Fruit fly (Drosophila melanogaster) whole organism, prepupa: ENCODE measurements around the gene CG44325.
A peak's percentile ranks its signal among the peaks of the same experiment; 100 is the strongest.

Experiments used
- Blimp-1 ChIP-seq: fragments of 200-800 bp; sonication (Bioruptor generic); optimal IDR thresholded peaks from 3 replicates; lab custom pipeline; 2017; ENCODE audit warnings: missing biosample characterization, missing genetic modification characterization, mild to moderate bottlenecking, moderate library complexity, missing genetic modification reagents
- CG10631 ChIP-seq: fragments of 200-800 bp; sonication (Bioruptor generic); optimal IDR thresholded peaks from 2 replicates; lab custom pipeline; 2016; ENCODE audit warnings: missing biosample characterization, missing genetic modification characterization
- CG10669 ChIP-seq: fragments of 200-800 bp; sonication (Bioruptor generic); optimal IDR thresholded peaks from 3 replicates; lab custom pipeline; 2018; ENCODE audit warnings: missing biosample characterization, mild to moderate bottlenecking, missing genetic modification characterization, moderate library complexity
- CG11294 ChIP-seq: fragments of 200-800 bp; sonication (Bioruptor generic); IDR thresholded peaks from 2 replicates; pipeline ENCODE4 v1.3.6; 2022; ENCODE audit warnings: missing biosample characterization, missing genetic modification characterization
- CG11902 ChIP-seq: fragments of 200-800 bp; sonication (Bioruptor generic); optimal IDR thresholded peaks from 3 replicates; lab custom pipeline; 2016; ENCODE audit warnings: missing biosample characterization, missing genetic modification characterization
- CG15336 ChIP-seq: fragments of 200-800 bp; sonication (Bioruptor generic); IDR thresholded peaks from 2 replicates; pipeline ENCODE4 v1.3.6; 2022; ENCODE audit warnings: missing biosample characterization, missing genetic modification characterization
- CG16779 ChIP-seq: fragments of 200-800 bp; sonication (Bioruptor generic); optimal IDR thresholded peaks from 3 replicates; lab custom pipeline; 2017; ENCODE audit warnings: missing biosample characterization, mild to moderate bottlenecking, missing genetic modification characterization
- CG31627 ChIP-seq: fragments of 200-800 bp; sonication (Bioruptor generic); optimal IDR thresholded peaks from 3 replicates; lab custom pipeline; 2016; ENCODE audit warnings: missing biosample characterization, missing genetic modification characterization
- CG34406 ChIP-seq: fragments of 200-800 bp; sonication (Bioruptor generic); optimal IDR thresholded peaks from 3 replicates; lab custom pipeline; 2016; ENCODE audit warnings: missing biosample characterization, missing genetic modification characterization
- CG6163 ChIP-seq: fragments of 200-800 bp; sonication (Bioruptor generic); IDR thresholded peaks from 3 replicates; pipeline ENCODE4 v1.3.6; 2022; ENCODE audit warnings: missing biosample characterization, missing genetic modification characterization
- CG6276 ChIP-seq: fragments of 200-800 bp; sonication (Bioruptor generic); optimal IDR thresholded peaks from 2 replicates; lab custom pipeline; 2017; ENCODE audit warnings: missing biosample characterization, mild to moderate bottlenecking, missing genetic modification characterization
- CG6792 ChIP-seq: fragments of 200-800 bp; sonication (Bioruptor generic); optimal IDR thresholded peaks from 3 replicates; lab custom pipeline; 2016; ENCODE audit warnings: missing biosample characterization, missing genetic modification characterization
- CG6808 ChIP-seq: fragments of 200-800 bp; sonication (Bioruptor generic); optimal IDR thresholded peaks from 3 replicates; lab custom pipeline; 2017; ENCODE audit warnings: missing biosample characterization, missing genetic modification characterization, mild to moderate bottlenecking, moderate library complexity, missing genetic modification reagents
- CG6854 ChIP-seq: fragments of 200-800 bp; sonication (Bioruptor generic); optimal IDR thresholded peaks from 2 replicates; lab custom pipeline; 2017; ENCODE audit warnings: missing biosample characterization, mild to moderate bottlenecking, missing genetic modification characterization
- CG8119 ChIP-seq: fragments of 200-800 bp; sonication (Bioruptor generic); IDR thresholded peaks from 3 replicates; pipeline ENCODE4 v1.3.6; 2022; ENCODE audit warnings: missing biosample characterization, missing genetic modification characterization
- CG8319 ChIP-seq: fragments of 200-800 bp; sonication (Bioruptor generic); optimal IDR thresholded peaks from 3 replicates; lab custom pipeline; 2016; ENCODE audit warnings: missing biosample characterization, missing genetic modification characterization
- CG8632 ChIP-seq: fragments of 200-800 bp; sonication (Bioruptor generic); optimal IDR thresholded peaks from 3 replicates; lab custom pipeline; 2016; ENCODE audit warnings: missing biosample characterization, missing genetic modification characterization
- CG9139 ChIP-seq: fragments of 200-800 bp; sonication (Bioruptor generic); optimal IDR thresholded peaks from 3 replicates; lab custom pipeline; 2017; ENCODE audit warnings: missing biosample characterization, mild to moderate bottlenecking, missing genetic modification characterization
- Eip78C ChIP-seq: fragments of 200-800 bp; sonication (Bioruptor generic); peaks from one replicate; lab custom pipeline; 2016; ENCODE audit warnings: missing biosample characterization, missing genetic modification characterization
- Ets21C ChIP-seq: fragments of 200-800 bp; sonication (Bioruptor generic); optimal IDR thresholded peaks from 3 replicates; lab custom pipeline; 2016; ENCODE audit warnings: missing biosample characterization, missing genetic modification characterization
- Ets96B ChIP-seq: fragments of 200-800 bp; optimal IDR thresholded peaks from 2 replicates; lab custom pipeline; 2019; ENCODE audit warnings: missing biosample characterization, mild to moderate bottlenecking, missing genetic modification characterization, moderate library complexity
- Gug ChIP-seq: fragments of 200-800 bp; sonication (Bioruptor generic); IDR thresholded peaks from 2 replicates; pipeline ENCODE4 v1.3.6; 2022; ENCODE audit warnings: missing biosample characterization, missing genetic modification characterization
- Hr38 ChIP-seq: sonication (Bioruptor generic); optimal IDR thresholded peaks from 2 replicates; lab custom pipeline; 2016; ENCODE audit warnings: missing biosample characterization, missing genetic modification characterization
- Hr39 ChIP-seq: fragments of 200-800 bp; sonication (Bioruptor generic); optimal IDR thresholded peaks from 2 replicates; lab custom pipeline; 2016; ENCODE audit warnings: missing biosample characterization, missing genetic modification characterization
- Hr4 ChIP-seq: fragments of 200-800 bp; sonication (Bioruptor generic); optimal IDR thresholded peaks from 3 replicates; lab custom pipeline; 2016; ENCODE audit warnings: missing biosample characterization, missing genetic modification characterization
- Lpt ChIP-seq: fragments of 200-800 bp; sonication (Bioruptor generic); optimal IDR thresholded peaks from 3 replicates; lab custom pipeline; 2016; ENCODE audit warnings: missing biosample characterization, missing genetic modification characterization
- Met ChIP-seq: fragments of 200-800 bp; sonication (Bioruptor generic); optimal IDR thresholded peaks from 3 replicates; lab custom pipeline; 2016; ENCODE audit warnings: missing biosample characterization, missing genetic modification characterization
- OdsH ChIP-seq: fragments of 200-800 bp; sonication (Bioruptor generic); optimal IDR thresholded peaks from 3 replicates; lab custom pipeline; 2016; ENCODE audit warnings: missing biosample characterization, missing genetic modification characterization
- Smox ChIP-seq: fragments of 200-800 bp; sonication (Bioruptor generic); optimal IDR thresholded peaks from 3 replicates; lab custom pipeline; 2016; ENCODE audit warnings: missing biosample characterization, missing genetic modification characterization
- Sox102F ChIP-seq: fragments of 200-800 bp; sonication (Bioruptor generic); optimal IDR thresholded peaks from 2 replicates; lab custom pipeline; 2016; ENCODE audit warnings: missing biosample characterization, mild to moderate bottlenecking, missing genetic modification characterization
- Sox14 ChIP-seq: fragments of 200-800 bp; sonication (Bioruptor generic); optimal IDR thresholded peaks from 3 replicates; lab custom pipeline; 2016; ENCODE audit warnings: missing biosample characterization, missing genetic modification characterization
- achi ChIP-seq: fragments of 200-800 bp; sonication (Bioruptor generic); optimal IDR thresholded peaks from 3 replicates; lab custom pipeline; 2016; ENCODE audit warnings: missing biosample characterization, missing genetic modification characterization
- acj6 ChIP-seq: fragments of 200-800 bp; sonication (Bioruptor generic); optimal IDR thresholded peaks from 3 replicates; lab custom pipeline; 2016; ENCODE audit warnings: missing biosample characterization, missing genetic modification characterization
- cyc ChIP-seq: fragments of 200-800 bp; sonication (Bioruptor generic); optimal IDR thresholded peaks from 3 replicates; lab custom pipeline; 2016; ENCODE audit warnings: missing biosample characterization, missing genetic modification characterization
- dac ChIP-seq: fragments of 200-800 bp; sonication (Bioruptor generic); optimal IDR thresholded peaks from 2 replicates; lab custom pipeline; 2017; ENCODE audit warnings: missing biosample characterization, mild to moderate bottlenecking, missing genetic modification characterization
- dsx ChIP-seq: fragments of 200-800 bp; optimal IDR thresholded peaks from 3 replicates; lab custom pipeline; 2019; ENCODE audit warnings: missing biosample characterization, mild to moderate bottlenecking, missing genetic modification characterization, moderate library complexity; ENCODE audit not compliant: poor library complexity, severe bottlenecking
- eg ChIP-seq: fragments of 200-800 bp; sonication (Bioruptor generic); IDR thresholded peaks from 3 replicates; pipeline ENCODE4 v1.3.6; 2022; ENCODE audit warnings: missing biosample characterization, missing genetic modification characterization
- esn ChIP-seq: fragments of 200-800 bp; sonication (Bioruptor generic); optimal IDR thresholded peaks from 2 replicates; lab custom pipeline; 2016; ENCODE audit warnings: missing biosample characterization, mild to moderate bottlenecking, missing genetic modification characterization, moderate library complexity
- fd59A ChIP-seq: fragments of 200-800 bp; sonication (Bioruptor generic); optimal IDR thresholded peaks from 2 replicates; lab custom pipeline; 2017; ENCODE audit warnings: missing biosample characterization, mild to moderate bottlenecking, missing genetic modification characterization, missing genetic modification reagents
- fd85E ChIP-seq: fragments of 200-800 bp; sonication (Bioruptor generic); optimal IDR thresholded peaks from 3 replicates; lab custom pipeline; 2016; ENCODE audit warnings: missing biosample characterization, missing genetic modification characterization
- fkh ChIP-seq: fragments of 200-800 bp; sonication (Bioruptor generic); optimal IDR thresholded peaks from 3 replicates; lab custom pipeline; 2017; ENCODE audit warnings: missing biosample characterization, mild to moderate bottlenecking, missing genetic modification characterization, moderate library complexity
- lz ChIP-seq: fragments of 200-800 bp; sonication (Bioruptor generic); optimal IDR thresholded peaks from 3 replicates; lab custom pipeline; 2016; ENCODE audit warnings: missing biosample characterization, missing genetic modification characterization
- pdm3 ChIP-seq: fragments of 200-800 bp; sonication (Bioruptor generic); optimal IDR thresholded peaks from 3 replicates; lab custom pipeline; 2016; ENCODE audit warnings: missing biosample characterization, missing genetic modification characterization
- spab ChIP-seq: fragments of 200-800 bp; sonication (Bioruptor generic); optimal IDR thresholded peaks from 2 replicates; lab custom pipeline; 2017; ENCODE audit warnings: missing biosample characterization, mild to moderate bottlenecking, missing genetic modification characterization, missing genetic modification reagents
- ss ChIP-seq, 2 experiments: fragments of 200-800 bp; sonication (Bioruptor generic); optimal IDR thresholded peaks; 2 replicates in 1 of 2; 3 replicates in 1 of 2; lab custom pipeline; 2017 to 2018; ENCODE audit warnings: mild to moderate bottlenecking in 2 of 2, missing biosample characterization in 2 of 2, missing genetic modification characterization in 2 of 2, moderate library complexity in 1 of 2
- topi ChIP-seq: fragments of 200-800 bp; sonication (Bioruptor generic); optimal IDR thresholded peaks from 3 replicates; lab custom pipeline; 2016; ENCODE audit warnings: missing biosample characterization, missing genetic modification characterization
- vri ChIP-seq: fragments of 200-800 bp; sonication (Bioruptor generic); optimal IDR thresholded peaks from 3 replicates; lab custom pipeline; 2016; ENCODE audit warnings: missing biosample characterization, mild to moderate bottlenecking, missing genetic modification characterization

Gene CG44325

DNA sequence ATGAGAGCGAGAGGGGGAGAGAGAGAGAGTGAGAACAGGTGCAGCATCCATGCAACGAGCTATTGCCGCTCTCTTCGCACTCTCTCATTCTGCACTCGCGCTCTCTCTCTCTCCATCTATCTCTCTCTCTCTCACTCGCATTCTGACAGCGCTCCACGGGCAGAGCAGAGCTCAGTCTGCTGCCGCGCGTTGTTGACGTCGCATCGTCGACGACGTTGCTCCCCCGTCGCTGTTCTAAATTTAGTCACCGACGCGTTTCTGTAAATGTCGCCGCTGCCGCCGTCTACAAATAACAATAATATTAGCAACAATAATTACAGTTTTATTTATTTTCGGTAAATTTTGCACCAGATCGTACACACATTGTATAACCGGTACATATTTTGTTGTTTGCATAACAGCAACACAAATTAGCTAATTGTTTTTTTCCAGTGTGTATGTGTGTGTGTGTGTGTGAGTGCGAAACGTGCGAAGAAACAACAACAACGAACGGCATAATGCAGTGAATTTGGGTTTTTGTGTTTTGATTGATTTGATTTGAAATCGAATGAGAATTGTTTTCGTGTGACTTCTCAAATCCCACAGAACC, 35.7 kb downstream of the CG44325 start (continued):
- TF ChIP-seq eg (GFP tag; lab: Robert Waterston, UW), result peak; percentile 44; the same call in 2 of the 3 replicates
- TF ChIP-seq vri, result peak; percentile 75
- TF ChIP-seq Hr39 (GFP tag; lab: Kevin White, UChicago), result peak; percentile 34
- TF ChIP-seq dsx (GFP tag; lab: Kevin White, UChicago), result peak; percentile 20
- no peak for TF ChIP-seq Hr38
- TF ChIP-seq OdsH (GFP tag; lab: Kevin White, UChicago), result no peak
- no peak for TF ChIP-seq Lpt (GFP tag; lab: Kevin White, UChicago)
- peak; percentile 25 for TF ChIP-seq cyc (GFP tag; lab: Kevin White, UChicago)
- TF ChIP-seq, all 60 proteins: peak for 30

DNA sequence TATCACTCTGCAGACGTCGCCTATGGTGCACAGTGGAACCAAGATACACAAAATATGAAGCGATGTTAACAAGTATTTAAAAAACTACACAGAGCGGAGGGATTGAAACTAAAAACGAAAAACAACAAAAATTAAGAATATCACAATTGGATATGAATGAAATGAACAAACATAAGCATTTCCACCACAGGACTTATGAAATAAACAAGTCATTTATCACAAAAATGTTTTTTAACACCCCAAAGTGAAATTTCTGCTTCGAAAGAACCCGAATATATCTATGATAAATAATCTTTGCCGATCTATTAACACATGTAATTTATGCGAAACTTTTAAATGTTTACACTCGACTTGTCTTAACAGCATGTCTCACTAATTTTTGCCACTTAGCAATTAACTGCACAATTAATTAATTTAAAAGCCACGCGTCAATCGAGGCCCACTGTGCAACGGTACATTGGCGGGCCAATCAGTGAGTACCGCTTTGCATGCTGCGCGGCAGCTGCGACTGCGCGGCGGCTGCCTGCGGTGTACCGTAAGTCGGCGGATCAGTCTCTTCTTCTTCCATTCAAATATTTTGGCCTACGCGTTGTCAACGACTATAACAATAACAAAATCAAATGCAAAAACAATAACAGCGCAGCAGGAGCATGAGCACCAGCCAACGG, 36.4 kb downstream of the CG44325 start:
- TF ChIP-seq dac (GFP tag; lab: Kevin White, UChicago) (peak; percentile 30), Met (peak; percentile 61), spab (GFP tag; lab: Kevin White, UChicago) (peak; percentile 33), CG34406 (GFP tag; lab: Kevin White, UChicago) (peak; percentile 16), CG16779 (tag; lab: Kevin White, UChicago) (no peak), fd59A (GFP tag; lab: Kevin White, UChicago) (peak; percentile 28), CG8319 (GFP tag; lab: Kevin White, UChicago) (no peak), Smox (GFP tag; lab: Kevin White, UChicago) (peak; percentile 48), Hr4 (GFP tag; lab: Kevin White, UChicago) (peak; percentile 68), fkh (GFP tag; lab: Kevin White, UChicago) (no peak), OdsH (GFP tag; lab: Kevin White, UChicago) (peak; percentile 50), acj6 (GFP tag; lab: Kevin White, UChicago) (peak; percentile 50), CG6808 (GFP tag; lab: Kevin White, UChicago) (peak; percentile 49), Sox14 (GFP tag; lab: Kevin White, UChicago) (peak; percentile 48), Sox102F (peak; percentile 9), topi (peak; percentile 66), CG31627 (GFP tag; lab: Kevin White, UChicago) (peak; percentile 8), CG6792 (peak; percentile 54), fd85E (GFP tag; lab: Kevin White, UChicago) (no peak), lz (GFP tag; lab: Kevin White, UChicago) (peak; percentile 45), Eip78C (peak; percentile 95), CG8119 (GFP tag; lab: Robert Waterston, UW) (peak; percentile 73), CG6276 (GFP tag; lab: Kevin White, UChicago) (peak; percentile 52), dsx (GFP tag; lab: Kevin White, UChicago) (no peak), ss (GFP tag; optimal IDR thresholded peaks at IDR 0.05; lab: Kevin White, UChicago) (peak; percentile 7 to 55), cyc (GFP tag; lab: Kevin White, UChicago) (peak; percentile 33), achi (GFP tag; lab: Kevin White, UChicago) (peak; percentile 43), CG10631 (peak; percentile 37), CG10669 (peak; percentile 21), CG9139 (GFP tag; lab: Kevin White, UChicago) (no peak), CG8632 (GFP tag; lab: Kevin White, UChicago) (peak; percentile 33), CG6163 (GFP tag; lab: Robert Waterston, UW) (no peak; the same call in 1 of the 3 replicates), Gug (GFP tag; lab: Robert Waterston, UW) (no peak; the same call in 1 of the 2 replicates), pdm3 (GFP tag; lab: Kevin White, UChicago) (peak; percentile 63), Ets21C (GFP tag; lab: Kevin White, UChicago) (peak; percentile 8), Blimp-1 (GFP tag; lab: Kevin White, UChicago) (no peak), eg (GFP tag; lab: Robert Waterston, UW) (peak; percentile 58; the same call in 2 of the 3 replicates), esn (GFP tag; lab: Kevin White, UChicago) (peak; percentile 56), CG15336 (GFP tag; lab: Robert Waterston, UW) (peak; percentile 69), Ets96B (tag; lab: Kevin White, UChicago) (peak; percentile 25), CG11902 (no peak), CG11294 (GFP tag; lab: Robert Waterston, UW) (no peak), vri (no peak), CG6854 (no peak)
